Worm (Caenorhabditis elegans): ENCODE measurements around the gene T04C9.3.

The T04C9.3 gene

DNA sequence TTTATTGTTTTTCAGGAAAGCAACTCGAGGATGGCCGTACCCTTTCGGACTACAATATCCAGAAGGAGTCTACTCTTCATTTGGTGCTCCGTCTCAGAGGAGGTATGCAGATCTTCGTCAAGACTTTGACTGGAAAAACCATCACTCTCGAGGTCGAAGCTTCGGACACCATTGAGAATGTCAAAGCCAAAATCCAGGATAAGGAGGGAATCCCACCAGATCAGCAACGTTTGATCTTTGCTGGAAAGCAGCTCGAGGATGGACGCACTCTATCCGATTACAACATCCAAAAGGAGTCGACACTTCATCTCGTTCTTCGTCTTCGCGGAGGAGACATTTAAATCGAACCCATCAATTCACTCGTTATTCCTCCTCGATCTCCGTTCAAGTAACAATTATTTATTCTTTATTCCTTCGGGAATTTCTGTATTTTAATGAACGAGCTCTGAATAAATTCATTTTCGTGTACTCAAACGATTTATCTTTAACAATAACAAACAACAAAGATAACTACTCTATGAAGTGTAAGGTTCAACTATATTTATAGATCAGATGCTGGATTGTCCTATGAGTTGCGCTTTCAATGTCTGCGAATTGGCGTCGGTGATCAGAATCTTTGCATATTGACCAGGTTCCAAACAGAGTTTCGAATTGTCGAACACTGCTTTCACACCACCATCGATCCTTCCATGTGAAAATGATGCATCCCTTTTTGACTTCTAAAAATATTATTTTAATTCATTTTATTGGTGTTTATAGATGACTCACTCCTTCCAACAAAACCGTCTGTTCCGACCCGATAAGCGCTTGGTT, 41.9 kb upstream of the T04C9.3 start:
- TF ChIP-seq attf-3 (GFP tag; conservative IDR thresholded peaks at IDR 0.05) (peak; percentile 40; the same call in 1 of the 2 replicates), nhr-179 (tag; optimal IDR thresholded peaks at IDR 0.05) (no peak), ztf-26 (tag; optimal IDR thresholded peaks at IDR 0.05) (peak; percentile 21), ama-1 (optimal IDR thresholded peaks at IDR 0.05) (peak; percentile 91), ama-1 (GFP tag; optimal IDR thresholded peaks at IDR 0.05) (peak; percentile 78 to 91), madf-3 (GFP tag; IDR thresholded peaks at IDR 0.05) (peak; percentile 85), somi-1 (GFP tag; optimal IDR thresholded peaks at IDR 0.05) (peak; percentile 30), ekl-4 (GFP tag; IDR thresholded peaks at IDR 0.05) (peak; percentile 81), Y53G8AR.9 (GFP tag; conservative IDR thresholded peaks at IDR 0.05) (peak; percentile 90), nhr-80 (tag; optimal IDR thresholded peaks at IDR 0.05) (peak; percentile 17), hmg-20 (GFP tag; IDR thresholded peaks at IDR 0.05) (0 out of 2 replicates have a peak, but pooled peaks have one; percentile 30), rec-8 (tag; optimal IDR thresholded peaks at IDR 0.05) (peak in 1 of 2 experiments; percentile 15), unc-130 (GFP tag; optimal IDR thresholded peaks at IDR 0.05) (no peak), snpc-3.4 (tag; optimal IDR thresholded peaks at IDR 0.05) (peak; percentile 72), F55B11.4 (tag; optimal IDR thresholded peaks at IDR 0.05; ENCODE audit: borderline replicate concordance, insufficient read depth) (no peak), F37B4.10 (GFP tag; IDR thresholded peaks at IDR 0.05) (no peak), akir-1 (GFP tag; optimal IDR thresholded peaks at IDR 0.05) (no peak), hrde-1 (tag; optimal IDR thresholded peaks at IDR 0.05; ENCODE audit: borderline replicate concordance) (peak; percentile 89), madf-8 (GFP tag; conservative IDR thresholded peaks at IDR 0.05) (no peak; the same call in 1 of the 2 replicates), tbx-9 (tag; optimal IDR thresholded peaks at IDR 0.05; ENCODE audit: borderline replicate concordance) (no peak), Y53F4B.3 (GFP tag; IDR thresholded peaks at IDR 0.05) (peak; percentile 33; the same call in 1 of the 2 replicates), T07F8.4 (tag; optimal IDR thresholded peaks at IDR 0.05) (peak; percentile 51), zfh-2 (GFP tag; conservative IDR thresholded peaks at IDR 0.05) (no peak), lin-26 (GFP tag; IDR thresholded peaks at IDR 0.05) (peak; percentile 77; the same call in 1 of the 2 replicates), lir-1 (GFP tag; conservative IDR thresholded peaks at IDR 0.05) (no peak), egl-18 (GFP tag; IDR thresholded peaks at IDR 0.05) (no peak), let-607 (tag; optimal IDR thresholded peaks at IDR 0.05) (peak; percentile 31 to 35), aptf-2 (GFP tag; conservative IDR thresholded peaks at IDR 0.05) (no peak), dpff-1 (tag; optimal IDR thresholded peaks at IDR 0.05) (no peak), lin-35 (GFP tag; optimal IDR thresholded peaks at IDR 0.05) (peak in 1 of 3 experiments; percentile 78), nhr-90 (tag; optimal IDR thresholded peaks at IDR 0.05) (peak; percentile 65), unc-62 (GFP tag; optimal IDR thresholded peaks at IDR 0.05) (no peak), athp-1 (tag; optimal IDR thresholded peaks at IDR 0.05) (peak; percentile 82), mel-28 (tag; optimal IDR thresholded peaks at IDR 0.05; ENCODE audit: borderline replicate concordance) (peak; percentile 69), sdz-38 (tag; optimal IDR thresholded peaks at IDR 0.05) (no peak), pbrm-1 (GFP tag; IDR thresholded peaks at IDR 0.05) (peak; percentile 15), Y67H2A.10 (GFP tag; conservative IDR thresholded peaks at IDR 0.05) (no peak), Y79H2A.3 (GFP tag; conservative IDR thresholded peaks at IDR 0.05) (peak; percentile 92; the same call in 1 of the 2 replicates), snpc-1.1 (tag; optimal IDR thresholded peaks at IDR 0.05; ENCODE audit: insufficient read depth) (peak; percentile 73), sea-2 (GFP tag; IDR thresholded peaks at IDR 0.05) (no peak), pha-4 (tag; optimal IDR thresholded peaks at IDR 0.05) (peak; percentile 60), let-526 (GFP tag; IDR thresholded peaks at IDR 0.05) (no peak), chd-7 (tag; optimal IDR thresholded peaks at IDR 0.05) (no peak), ztf-6 (GFP tag; IDR thresholded peaks at IDR 0.05) (no peak), nfya-1 (tag; optimal IDR thresholded peaks at IDR 0.05; ENCODE audit: borderline replicate concordance, insufficient read depth) (no peak), ztf-18 (tag; optimal IDR thresholded peaks at IDR 0.05) (peak; percentile 11)

Data from whole organism, young adult.